Fruit fly (Drosophila melanogaster) whole organism, larva: ENCODE data around the gene Sr-CIV.
A peak's percentile ranks its signal among the peaks of the same experiment; 100 is the strongest.

Experiments used
- noc ChIP-seq: fragments of 200-800 bp; sonication (Bioruptor generic); optimal IDR thresholded peaks from 3 replicates; lab custom pipeline; 2019; ENCODE audit warnings: missing biosample characterization, mild to moderate bottlenecking, missing genetic modification characterization, moderate library complexity

Gene Sr-CIV

dm6 chr2L:3550583-3550982 lies 26.7 kb upstream of the Sr-CIV start:
- no peak for TF ChIP-seq noc (tag; lab: Kevin White, UChicago)

- no peak for TF ChIP-seq noc (tag; lab: Kevin White, UChicago)
These were observed 25.9 kb upstream of the Sr-CIV start for dm6 chr2L:3549742-3550141.

- TF ChIP-seq noc (tag; lab: Kevin White, UChicago), result no peak
These were observed 25.0 kb upstream of the Sr-CIV start for dm6 chr2L:3548879-3549278.

- TF ChIP-seq noc (tag; lab: Kevin White, UChicago), result no peak
These were observed 23.7 kb upstream of the Sr-CIV start for dm6 chr2L:3547512-3547911.

dm6 chr2L:3545033-3545666 lies 21.3 kb upstream of the Sr-CIV start:
- TF ChIP-seq noc (tag; lab: Kevin White, UChicago), result no peak

- no peak for TF ChIP-seq noc (tag; lab: Kevin White, UChicago)
These were observed 19.2 kb upstream of the Sr-CIV start for dm6 chr2L:3543062-3543461.

- no peak for TF ChIP-seq noc (tag; lab: Kevin White, UChicago)
These were observed 16.1 kb upstream of the Sr-CIV start for dm6 chr2L:3539996-3540395.

dm6 chr2L:3539412-3539743 lies 15.5 kb upstream of the Sr-CIV start:
- no peak for TF ChIP-seq noc (tag; lab: Kevin White, UChicago)

dm6 chr2L:3538564-3539411 lies 14.9 kb upstream of the Sr-CIV start, which contains the start of gene drm:
TSS of gene drm (plus strand) at chr2L:3539247.
- no peak for TF ChIP-seq noc (tag; lab: Kevin White, UChicago)

- TF ChIP-seq noc (tag; lab: Kevin White, UChicago), result peak; percentile 10
These were observed 10.5 kb upstream of the Sr-CIV start for dm6 chr2L:3534227-3534842.

dm6 chr2L:3532973-3533525 lies 9.2 kb upstream of the Sr-CIV start:
- TF ChIP-seq noc (tag; lab: Kevin White, UChicago), result no peak

- no peak for TF ChIP-seq noc (tag; lab: Kevin White, UChicago)
These were observed 6.5 kb upstream of the Sr-CIV start, which contains the start of the genes Spindly and IFT57 for dm6 chr2L:3530186-3530832. TSS of gene Spindly (minus strand) at chr2L:3530317. TSS of gene IFT57 (plus strand) at chr2L:3530789.

- no peak for TF ChIP-seq noc (tag; lab: Kevin White, UChicago)
These were observed 899 bp upstream of the Sr-CIV start, which contains the start of gene CG8852 for dm6 chr2L:3524729-3525181. TSS of gene CG8852 (plus strand) at chr2L:3525131.

- no peak for TF ChIP-seq noc (tag; lab: Kevin White, UChicago)
These were observed 4.3 kb downstream of the Sr-CIV start, which contains the start of the genes CG3213 and CG8851 for dm6 chr2L:3519551-3519950. TSS of gene CG3213 (minus strand) at chr2L:3519651. TSS of gene CG8851 (plus strand) at chr2L:3519677.

dm6 chr2L:3514569-3515191 lies 9.2 kb downstream of the Sr-CIV start, which contains the start of the genes LeuRS and CG17593:
TSS of gene LeuRS (minus strand) at chr2L:3514656.
TSS of gene CG17593 (plus strand) at chr2L:3514872.
- TF ChIP-seq noc (tag; lab: Kevin White, UChicago), result no peak
